Worm (Caenorhabditis elegans): ENCODE results near the gene srj-24.
A peak's percentile ranks its signal among the peaks of the same experiment; 100 is the strongest.

- TF ChIP-seq nhr-12 (tag; optimal IDR thresholded peaks at IDR 0.05) (no peak), unc-39 (tag; optimal IDR thresholded peaks at IDR 0.05) (no peak), nhr-11 (tag; optimal IDR thresholded peaks at IDR 0.05) (no peak), lsy-2 (tag; optimal IDR thresholded peaks at IDR 0.05) (peak in 1 of 2 experiments; percentile 23), lin-13 (GFP tag; optimal IDR thresholded peaks at IDR 0.05) (peak; percentile 48), nhr-25 (tag; optimal IDR thresholded peaks at IDR 0.05) (no peak), skn-1 (tag; optimal IDR thresholded peaks at IDR 0.05) (no peak)
Observed at ce11 chrV:726573-727483, 11.8 kb downstream of the srj-24 start.
